Fruit fly (Drosophila melanogaster) whole organism, embryonic: ENCODE data around the gene Sema5c.

ENCODE experiments used
- Adf1 ChIP-seq: fragments of 200-800 bp; sonication (Bioruptor generic); IDR thresholded peaks from 2 replicates; pipeline ENCODE4 v1.3.6; 2022; ENCODE audit warnings: missing biosample characterization, missing genetic modification characterization
- CG10366 ChIP-seq: fragments of 200-800 bp; sonication (Bioruptor generic); IDR thresholded peaks from 2 replicates; pipeline ENCODE4 v1.3.6; 2022; ENCODE audit warnings: missing biosample characterization, missing genetic modification characterization
- CG11085 ChIP-seq: fragments of 200-800 bp; sonication (Bioruptor generic); IDR thresholded peaks from 2 replicates; pipeline ENCODE4 v1.3.6; 2022; ENCODE audit warnings: missing biosample characterization, missing genetic modification characterization
- CG11398 ChIP-seq: fragments of 200-800 bp; sonication (Bioruptor generic); optimal IDR thresholded peaks from 2 replicates; lab custom pipeline; 2016; ENCODE audit warnings: missing biosample characterization, missing genetic modification characterization
- CG12391 ChIP-seq: fragments of 200-800 bp; sonication (Bioruptor generic); optimal IDR thresholded peaks from 3 replicates; lab custom pipeline; 2018; ENCODE audit warnings: missing biosample characterization, mild to moderate bottlenecking, missing genetic modification characterization, moderate library complexity
- CG1603 ChIP-seq: fragments of 200-800 bp; sonication (Bioruptor generic); optimal IDR thresholded peaks from 2 replicates; lab custom pipeline; 2019; ENCODE audit warnings: missing biosample characterization, mild to moderate bottlenecking, missing genetic modification characterization, moderate library complexity
- CG17612 ChIP-seq: fragments of 200-800 bp; sonication (Bioruptor generic); IDR thresholded peaks from 2 replicates; pipeline ENCODE4 v1.3.6; 2022; ENCODE audit warnings: missing biosample characterization, missing genetic modification characterization
- CG18476 ChIP-seq: fragments of 200-800 bp; sonication (Bioruptor generic); optimal IDR thresholded peaks from 2 replicates; lab custom pipeline; 2016; ENCODE audit warnings: missing biosample characterization, mild to moderate bottlenecking, missing genetic modification characterization
- CG2120 ChIP-seq: fragments of 200-800 bp; sonication (Bioruptor generic); optimal IDR thresholded peaks from 3 replicates; lab custom pipeline; 2016; ENCODE audit warnings: missing biosample characterization, missing genetic modification characterization
- CG2202 ChIP-seq: fragments of 200-800 bp; sonication (Bioruptor generic); optimal IDR thresholded peaks from 2 replicates; lab custom pipeline; 2018; ENCODE audit warnings: missing biosample characterization, mild to moderate bottlenecking, missing genetic modification characterization
- CG2712 ChIP-seq: fragments of 200-800 bp; optimal IDR thresholded peaks from 3 replicates; lab custom pipeline; 2019; ENCODE audit warnings: missing biosample characterization, mild to moderate bottlenecking, missing genetic modification characterization, moderate library complexity
- CG30431 ChIP-seq: fragments of 200-800 bp; sonication (Bioruptor generic); optimal IDR thresholded peaks from 2 replicates; lab custom pipeline; 2017; ENCODE audit warnings: missing biosample characterization, missing genetic modification characterization
- CG3065 ChIP-seq: fragments of 200-800 bp; sonication (Bioruptor generic); optimal IDR thresholded peaks from 2 replicates; lab custom pipeline; 2016; ENCODE audit warnings: missing biosample characterization, missing genetic modification characterization
- CG33213 ChIP-seq: fragments of 200-800 bp; sonication (Bioruptor generic); optimal IDR thresholded peaks from 3 replicates; lab custom pipeline; 2016; ENCODE audit warnings: missing biosample characterization, missing genetic modification characterization
- CG3995 ChIP-seq: fragments of 200-800 bp; sonication (Bioruptor generic); optimal IDR thresholded peaks from 3 replicates; lab custom pipeline; 2016; ENCODE audit warnings: missing biosample characterization, missing genetic modification characterization
- CG6689 ChIP-seq: fragments of 200-800 bp; sonication (Bioruptor generic); IDR thresholded peaks from 2 replicates; pipeline ENCODE4 v1.3.6; 2022; ENCODE audit warnings: missing biosample characterization, missing genetic modification characterization
- CG7745 ChIP-seq: fragments of 200-800 bp; sonication (Bioruptor generic); optimal IDR thresholded peaks from 2 replicates; lab custom pipeline; 2018; ENCODE audit warnings: missing biosample characterization, mild to moderate bottlenecking, missing genetic modification characterization, moderate library complexity
- CG7786 ChIP-seq: fragments of 200-800 bp; sonication (Bioruptor generic); optimal IDR thresholded peaks from 2 replicates; lab custom pipeline; 2016; ENCODE audit warnings: missing biosample characterization, missing genetic modification characterization
- CG9215 ChIP-seq: fragments of 200-800 bp; sonication (Bioruptor generic); IDR thresholded peaks from 2 replicates; pipeline ENCODE4 v1.3.6; 2022; ENCODE audit warnings: missing biosample characterization, missing genetic modification characterization
- CG9609 ChIP-seq: fragments of 200-800 bp; sonication (Bioruptor generic); optimal IDR thresholded peaks from 3 replicates; lab custom pipeline; 2016; ENCODE audit warnings: missing biosample characterization, missing genetic modification characterization
- CG9727 ChIP-seq: fragments of 200-800 bp; sonication (Bioruptor generic); optimal IDR thresholded peaks from 3 replicates; lab custom pipeline; 2017; ENCODE audit warnings: missing biosample characterization, mild to moderate bottlenecking, missing genetic modification characterization
- CG9797 ChIP-seq: fragments of 200-800 bp; sonication (Bioruptor generic); optimal IDR thresholded peaks from 3 replicates; lab custom pipeline; 2018; ENCODE audit warnings: missing biosample characterization, mild to moderate bottlenecking, missing genetic modification characterization
- CG9817 ChIP-seq: fragments of 200-800 bp; sonication (Bioruptor generic); optimal IDR thresholded peaks from 2 replicates; lab custom pipeline; 2018; ENCODE audit warnings: missing biosample characterization, mild to moderate bottlenecking, missing genetic modification characterization, moderate library complexity
- CG9876 ChIP-seq: fragments of 200-800 bp; sonication (Bioruptor generic); optimal IDR thresholded peaks from 2 replicates; lab custom pipeline; 2016; ENCODE audit warnings: missing biosample characterization, missing genetic modification characterization
- Hmx ChIP-seq: fragments of 200-800 bp; sonication (Bioruptor generic); optimal IDR thresholded peaks from 2 replicates; lab custom pipeline; 2016; ENCODE audit warnings: missing biosample characterization, missing genetic modification characterization
- Hr51 ChIP-seq, 2 experiments: fragments of 200-800 bp; sonication (Bioruptor generic); optimal IDR thresholded peaks; 2 replicates in 1 of 2; 3 replicates in 1 of 2; lab custom pipeline; 2016 to 2018; ENCODE audit warnings: missing biosample characterization in 2 of 2, missing genetic modification characterization in 2 of 2, mild to moderate bottlenecking in 1 of 2, moderate library complexity in 1 of 2
- Med ChIP-seq: fragments of 200-800 bp; sonication (Bioruptor generic); peaks from one replicate; lab custom pipeline; 2016; ENCODE audit warnings: missing biosample characterization, missing genetic modification characterization, mild to moderate bottlenecking, inconsistent platforms, moderate library complexity
- NC2α ChIP-seq: fragments of 200-800 bp; sonication (Bioruptor generic); optimal IDR thresholded peaks from 2 replicates; lab custom pipeline; 2016; ENCODE audit warnings: missing biosample characterization, missing genetic modification characterization
- Sox102F ChIP-seq: fragments of 200-800 bp; sonication (Bioruptor generic); optimal IDR thresholded peaks from 2 replicates; lab custom pipeline; 2018; ENCODE audit warnings: missing biosample characterization, mild to moderate bottlenecking, missing genetic modification characterization, moderate library complexity
- aop ChIP-seq: fragments of 200-800 bp; sonication (Bioruptor generic); IDR thresholded peaks from 2 replicates; pipeline ENCODE4 v1.3.6; 2022; ENCODE audit warnings: missing biosample characterization, missing genetic modification characterization
- bigmax ChIP-seq: fragments of 200-800 bp; sonication (Bioruptor generic); optimal IDR thresholded peaks from 2 replicates; lab custom pipeline; 2018; ENCODE audit warnings: missing biosample characterization, mild to moderate bottlenecking, missing genetic modification characterization
- croc ChIP-seq: fragments of 200-800 bp; sonication (Bioruptor generic); conservative IDR thresholded peaks from 3 replicates; pipeline ENCODE4 v1.3.6; 2022; ENCODE audit warnings: missing biosample characterization, missing genetic modification characterization
- dpn ChIP-seq, 2 experiments: fragments of 200-800 bp; sonication (Bioruptor generic); optimal IDR thresholded peaks; 3 replicates each; lab custom pipeline; 2016; ENCODE audit warnings: missing biosample characterization in 2 of 2, missing genetic modification characterization in 2 of 2
- en ChIP-seq: fragments of 200-800 bp; sonication (Bioruptor generic); optimal IDR thresholded peaks from 2 replicates; lab custom pipeline; 2016; ENCODE audit warnings: missing biosample characterization, missing genetic modification characterization
- ewg ChIP-seq: fragments of 200-800 bp; sonication (Bioruptor generic); optimal IDR thresholded peaks from 3 replicates; lab custom pipeline; 2017; ENCODE audit warnings: mild to moderate bottlenecking, missing biosample characterization, missing genetic modification reagents, missing genetic modification characterization
- fu2 ChIP-seq: fragments of 200-800 bp; sonication (Bioruptor generic); optimal IDR thresholded peaks from 2 replicates; lab custom pipeline; 2016; ENCODE audit warnings: missing biosample characterization, missing genetic modification characterization
- hb ChIP-seq: fragments of 200-800 bp; sonication (Bioruptor generic); IDR thresholded peaks from 3 replicates; pipeline ENCODE4 v1.3.6; 2022; ENCODE audit warnings: missing biosample characterization, missing genetic modification characterization; ENCODE audit not compliant: partially characterized antibody
- jing ChIP-seq: fragments of 200-800 bp; sonication (Bioruptor generic); optimal IDR thresholded peaks from 2 replicates; lab custom pipeline; 2018; ENCODE audit warnings: missing biosample characterization, mild to moderate bottlenecking, missing genetic modification characterization
- mld ChIP-seq: fragments of 200-800 bp; sonication (Bioruptor generic); IDR thresholded peaks from 3 replicates; pipeline ENCODE4 v1.3.6; 2022; ENCODE audit warnings: missing biosample characterization, missing genetic modification characterization; ENCODE audit not compliant: partially characterized antibody
- ranshi ChIP-seq: fragments of 200-800 bp; sonication (Bioruptor generic); IDR thresholded peaks from 2 replicates; pipeline ENCODE4 v1.3.6; 2022; ENCODE audit warnings: missing biosample characterization, missing genetic modification characterization
- sens ChIP-seq: fragments of 200-800 bp; sonication (Bioruptor generic); peaks from one replicate; lab custom pipeline; 2016; ENCODE audit warnings: missing biosample characterization, missing genetic modification characterization
- sisA ChIP-seq: fragments of 200-800 bp; sonication (Bioruptor generic); IDR thresholded peaks from 2 replicates; pipeline ENCODE4 v1.3.6; 2022; ENCODE audit warnings: missing biosample characterization, missing genetic modification characterization
- slp2 ChIP-seq: fragments of 200-800 bp; sonication (Bioruptor generic); optimal IDR thresholded peaks from 2 replicates; lab custom pipeline; 2016; ENCODE audit warnings: missing biosample characterization, missing genetic modification characterization
- stwl ChIP-seq: fragments of 200-800 bp; sonication (Bioruptor generic); optimal IDR thresholded peaks from 3 replicates; lab custom pipeline; 2018; ENCODE audit warnings: missing biosample characterization, mild to moderate bottlenecking, missing genetic modification characterization, moderate library complexity
- tll ChIP-seq, 2 experiments: fragments of 200-800 bp in 1 of 2; fragments of >200 bp in 1 of 2; sonication (Bioruptor generic) in 1 of 2; optimal IDR thresholded peaks; 2 replicates each; lab custom pipeline; 2017 to 2019; ENCODE audit warnings: missing biosample characterization in 2 of 2, missing genetic modification characterization in 2 of 2, mild to moderate bottlenecking in 1 of 2, moderate library complexity in 1 of 2
- tna ChIP-seq: fragments of 200-800 bp; sonication (Bioruptor generic); IDR thresholded peaks from 2 replicates; pipeline ENCODE4 v1.3.6; 2022; ENCODE audit warnings: missing biosample characterization, missing genetic modification characterization; ENCODE audit not compliant: partially characterized antibody
- twi ChIP-seq: fragments of 200-800 bp; optimal IDR thresholded peaks from 2 replicates; lab custom pipeline; 2019; ENCODE audit warnings: missing biosample characterization, mild to moderate bottlenecking, missing genetic modification characterization, moderate library complexity
- tx ChIP-seq: fragments of 200-800 bp; sonication (Bioruptor generic); optimal IDR thresholded peaks from 2 replicates; lab custom pipeline; 2016; ENCODE audit warnings: missing biosample characterization, missing genetic modification characterization
- unpg ChIP-seq: fragments of 200-800 bp; sonication (Bioruptor generic); optimal IDR thresholded peaks from 3 replicates; lab custom pipeline; 2018; ENCODE audit warnings: missing biosample characterization, mild to moderate bottlenecking, missing genetic modification characterization, moderate library complexity
- wdn ChIP-seq: fragments of 200-800 bp; sonication (Bioruptor generic); IDR thresholded peaks from 2 replicates; pipeline ENCODE4 v1.3.6; 2022; ENCODE audit warnings: missing biosample characterization, missing genetic modification characterization

Sema5c gene

DNA sequence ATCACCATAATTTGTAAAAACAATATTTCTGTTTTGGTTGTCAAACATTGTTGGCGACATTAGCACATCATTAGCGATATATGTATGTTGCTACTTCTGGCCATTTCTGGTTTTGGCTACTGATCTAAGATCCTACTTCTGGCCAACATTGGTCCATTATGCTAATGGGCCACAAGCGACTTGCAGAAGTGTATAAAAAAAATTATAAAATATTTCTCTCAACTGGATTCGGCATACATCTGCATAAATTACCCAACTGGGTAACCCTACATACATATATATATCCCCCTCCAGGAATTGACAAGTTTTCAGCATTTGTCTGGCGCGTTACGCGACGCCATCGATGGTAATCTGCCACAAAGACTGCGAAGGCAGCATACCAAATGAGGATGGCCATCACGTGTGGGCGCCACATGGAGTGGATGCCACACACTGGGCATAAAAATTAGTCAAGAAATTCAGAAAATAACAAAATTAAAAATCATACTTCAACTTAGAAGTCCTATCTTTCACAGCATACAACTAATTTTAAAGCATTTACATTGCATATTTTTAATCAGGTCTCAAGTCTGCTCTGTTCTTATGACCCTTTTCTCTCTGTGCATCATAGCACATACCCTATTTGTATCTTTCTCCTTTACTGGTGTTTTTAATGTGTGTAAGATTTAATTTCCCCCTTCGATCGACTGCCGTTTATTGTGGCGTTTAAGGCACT, 44.0 kb downstream of the Sema5c start (continued):
- TF ChIP-seq tna (GFP tag; lab: Robert Waterston, UW): no peak
- no peak for TF ChIP-seq NC2α (GFP tag; lab: Kevin White, UChicago)
- TF ChIP-seq stwl (tag; lab: Kevin White, UChicago): peak; percentile 23
- no peak for TF ChIP-seq CG17612 (GFP tag; lab: Robert Waterston, UW)
- TF ChIP-seq unpg (GFP tag; lab: Kevin White, UChicago): peak; percentile 3
- peak; percentile 36 for TF ChIP-seq Sox102F (GFP tag; lab: Kevin White, UChicago)
- peak; percentile 75 for TF ChIP-seq Med (GFP tag; lab: Kevin White, UChicago)
- no peak for TF ChIP-seq CG33213 (GFP tag; lab: Kevin White, UChicago)
- TF ChIP-seq Adf1 (GFP tag; lab: Robert Waterston, UW): no peak
- no peak for TF ChIP-seq slp2 (GFP tag; lab: Kevin White, UChicago)
- peak; percentile 73 for TF ChIP-seq CG9727 (GFP tag; lab: Kevin White, UChicago)
- TF ChIP-seq CG2712 (tag; lab: Kevin White, UChicago): peak; percentile 71
- TF ChIP-seq CG7745 (tag; lab: Kevin White, UChicago): no peak
- TF ChIP-seq CG2120: peak; percentile 26
- peak; percentile 21 for TF ChIP-seq CG7786 (GFP tag; lab: Kevin White, UChicago)
- TF ChIP-seq CG1603 (tag; lab: Kevin White, UChicago): no peak
- TF ChIP-seq bigmax (GFP tag; lab: Kevin White, UChicago): no peak
- peak; percentile 20 for TF ChIP-seq ewg (GFP tag; lab: Kevin White, UChicago)
- no peak for TF ChIP-seq CG3065 (GFP tag; lab: Kevin White, UChicago)
- no peak for TF ChIP-seq en (GFP tag; lab: Kevin White, UChicago)
- peak; percentile 47 for TF ChIP-seq CG12391 (tag; lab: Kevin White, UChicago)
- no peak for TF ChIP-seq CG11085 (GFP tag; lab: Robert Waterston, UW)
- peak; percentile 94 for TF ChIP-seq sens (GFP tag; lab: Kevin White, UChicago)
- TF ChIP-seq jing: no peak
- TF ChIP-seq sisA: peak; percentile 54; the same call in 1 of the 2 replicates
- peak; percentile 59; the same call in 1 of the 2 replicates for TF ChIP-seq ranshi (GFP tag; lab: Robert Waterston, UW)
- peak; percentile 53 for TF ChIP-seq CG10366 (GFP tag; lab: Robert Waterston, UW)
- TF ChIP-seq CG9797 (GFP tag; lab: Kevin White, UChicago): no peak
- peak; percentile 61 for TF ChIP-seq CG6689 (GFP tag; lab: Robert Waterston, UW)
- TF ChIP-seq Hmx: no peak
- TF ChIP-seq CG18476: peak; percentile 45
- no peak for TF ChIP-seq hb (GFP tag; lab: Robert Waterston, UW)
- 0 out of 2 replicates have a peak, but pooled peaks have one; percentile 14 for TF ChIP-seq CG9215 (GFP tag; lab: Robert Waterston, UW)
- TF ChIP-seq CG9876 (GFP tag; lab: Kevin White, UChicago): no peak
- TF ChIP-seq CG3995 (GFP tag; lab: Kevin White, UChicago): no peak
- TF ChIP-seq dpn (GFP tag; optimal IDR thresholded peaks at IDR 0.05; lab: Kevin White, UChicago): peak in 1 of 2 experiments; percentile 24
- no peak for TF ChIP-seq wdn (GFP tag; lab: Robert Waterston, UW)
- no peak for TF ChIP-seq aop (GFP tag; lab: Robert Waterston, UW)
- peak; percentile 30 for TF ChIP-seq tx (GFP tag; lab: Kevin White, UChicago)
- TF ChIP-seq CG30431 (GFP tag; lab: Kevin White, UChicago): no peak
- no peak for TF ChIP-seq tll (GFP tag; optimal IDR thresholded peaks at IDR 0.05; lab: Kevin White, UChicago)
- TF ChIP-seq croc: peak; percentile 63
- no peak for TF ChIP-seq CG9609 (GFP tag; lab: Kevin White, UChicago)
- no peak for TF ChIP-seq fu2 (GFP tag; lab: Kevin White, UChicago)
- no peak for TF ChIP-seq mld
- TF ChIP-seq CG9817 (tag; lab: Kevin White, UChicago): no peak
- no peak for TF ChIP-seq Hr51 (GFP tag; optimal IDR thresholded peaks at IDR 0.05; lab: Kevin White, UChicago)
- peak; percentile 48 for TF ChIP-seq twi (tag; lab: Kevin White, UChicago)
- TF ChIP-seq CG2202: peak; percentile 9
- no peak for TF ChIP-seq CG11398 (GFP tag; lab: Kevin White, UChicago)
